Worm (Caenorhabditis elegans): ENCODE results near the gene sprr-3.
A peak's percentile ranks its signal among the peaks of the same experiment; 100 is the strongest.

Gene sprr-3

ce11 chrIV:2495118-2495785, 46.8 kb upstream of the sprr-3 start, which contains the start of the genes ccdc-12 and Y69A2AR.18 (continued):
- TF ChIP-seq hlh-11 (tag; optimal IDR thresholded peaks at IDR 0.05): peak; percentile 42
- TF ChIP-seq vab-7 (GFP tag; IDR thresholded peaks at IDR 0.05): no peak
- TF ChIP-seq dmd-6 (GFP tag; IDR thresholded peaks at IDR 0.05): 0 out of 2 replicates have a peak, but pooled peaks have one; percentile 16
- no peak for TF ChIP-seq dmd-9 (GFP tag; IDR thresholded peaks at IDR 0.05)
- peak; percentile 70 for TF ChIP-seq lin-38 (GFP tag; IDR thresholded peaks at IDR 0.05)
- TF ChIP-seq F26F4.8 (GFP tag; conservative IDR thresholded peaks at IDR 0.05): no peak
- TF ChIP-seq madf-5 (GFP tag; IDR thresholded peaks at IDR 0.05): no peak
- no peak for TF ChIP-seq egl-27 (tag; optimal IDR thresholded peaks at IDR 0.05)
- TF ChIP-seq snpc-1.2 (GFP tag; IDR thresholded peaks at IDR 0.05): no peak
- TF ChIP-seq tra-1 (GFP tag; IDR thresholded peaks at IDR 0.05): no peak
- TF ChIP-seq zag-1 (tag; optimal IDR thresholded peaks at IDR 0.05): no peak
- no peak for TF ChIP-seq nhr-102 (tag; optimal IDR thresholded peaks at IDR 0.05)
- 0 out of 2 replicates have a peak, but pooled peaks have one; percentile 16 for TF ChIP-seq ceh-20 (GFP tag; IDR thresholded peaks at IDR 0.05)
- no peak for TF ChIP-seq hlh-30 (tag; optimal IDR thresholded peaks at IDR 0.05; ENCODE audit: insufficient read depth)
- TF ChIP-seq ceh-28 (tag; optimal IDR thresholded peaks at IDR 0.05): no peak
- peak; percentile 92 for TF ChIP-seq aha-1 (tag)
- peak; percentile 22 for TF ChIP-seq nhr-6 (tag; optimal IDR thresholded peaks at IDR 0.05)

ce11 chrIV:2496084-2496483, 46.0 kb upstream of the sprr-3 start:
- TF ChIP-seq aha-1 (tag) (peak; percentile 96), nhr-6 (tag; optimal IDR thresholded peaks at IDR 0.05) (no peak)

- no peak for TF ChIP-seq zip-11 (GFP tag; IDR thresholded peaks at IDR 0.05)
- no peak for TF ChIP-seq nhr-28 (tag; optimal IDR thresholded peaks at IDR 0.05)
- TF ChIP-seq egl-27 (tag; optimal IDR thresholded peaks at IDR 0.05): no peak
- TF ChIP-seq spr-1 (tag; optimal IDR thresholded peaks at IDR 0.05): no peak
- TF ChIP-seq aha-1 (tag): peak; percentile 10
- TF ChIP-seq Y5F2A.4 (GFP tag; optimal IDR thresholded peaks at IDR 0.05): no peak
- no peak for TF ChIP-seq nhr-48 (tag; optimal IDR thresholded peaks at IDR 0.05)
- 0 out of 2 replicates have a peak, but pooled peaks have one; percentile 70 for TF ChIP-seq zfp-3 (GFP tag; conservative IDR thresholded peaks at IDR 0.05)
- TF ChIP-seq unc-130 (GFP tag; optimal IDR thresholded peaks at IDR 0.05): no peak
- no peak for TF ChIP-seq hmg-1.1 (GFP tag; IDR thresholded peaks at IDR 0.05)
- no peak for TF ChIP-seq dmd-9 (GFP tag; IDR thresholded peaks at IDR 0.05)
- TF ChIP-seq daf-8 (GFP tag; IDR thresholded peaks at IDR 0.05): no peak
- no peak for TF ChIP-seq nhr-76 (tag; optimal IDR thresholded peaks at IDR 0.05)
- TF ChIP-seq unc-62 (GFP tag; optimal IDR thresholded peaks at IDR 0.05 in 1 of 2): no peak
- no peak for TF ChIP-seq unc-62 (tag; optimal IDR thresholded peaks at IDR 0.05)
- TF ChIP-seq ceh-62 (tag; optimal IDR thresholded peaks at IDR 0.05): no peak
- peak; percentile 30; the same call in 1 of the 2 replicates for TF ChIP-seq T26A8.4 (GFP tag; IDR thresholded peaks at IDR 0.05)
- TF ChIP-seq lsy-2 (tag; optimal IDR thresholded peaks at IDR 0.05): peak in 1 of 2 experiments; percentile 42
- TF ChIP-seq arid-1 (GFP tag; conservative IDR thresholded peaks at IDR 0.05): no peak
- TF ChIP-seq nhr-25 (tag; optimal IDR thresholded peaks at IDR 0.05; ENCODE audit: borderline replicate concordance, insufficient read depth): no peak
- TF ChIP-seq aly-2 (tag; optimal IDR thresholded peaks at IDR 0.05): no peak
- TF ChIP-seq cey-2 (tag; optimal IDR thresholded peaks at IDR 0.05; ENCODE audit: borderline replicate concordance, insufficient read depth): no peak
- no peak for TF ChIP-seq mes-2 (tag; optimal IDR thresholded peaks at IDR 0.05; ENCODE audit: poor library complexity, severe bottlenecking)
- peak; percentile 30 for TF ChIP-seq nhr-102 (tag; optimal IDR thresholded peaks at IDR 0.05)
- TF ChIP-seq rbr-2 (tag; optimal IDR thresholded peaks at IDR 0.05): no peak
- no peak for TF ChIP-seq tra-1 (GFP tag; IDR thresholded peaks at IDR 0.05)
- TF ChIP-seq hlh-30 (tag; optimal IDR thresholded peaks at IDR 0.05; ENCODE audit: insufficient read depth): no peak
- TF ChIP-seq skn-1 (tag; optimal IDR thresholded peaks at IDR 0.05): no peak
- no peak for TF ChIP-seq zag-1 (tag; optimal IDR thresholded peaks at IDR 0.05)
- TF ChIP-seq Y75B8A.6 (GFP tag; IDR thresholded peaks at IDR 0.05): no peak
- 0 out of 2 replicates have a peak, but pooled peaks have one; percentile 36 for TF ChIP-seq ctbp-1 (GFP tag; IDR thresholded peaks at IDR 0.05)
- no peak for TF ChIP-seq php-3 (GFP tag; IDR thresholded peaks at IDR 0.05)
- TF ChIP-seq mdt-29 (GFP tag; IDR thresholded peaks at IDR 0.05): no peak
- no peak for TF ChIP-seq ztf-7 (tag; optimal IDR thresholded peaks at IDR 0.05)
- no peak for TF ChIP-seq mxl-2 (GFP tag; conservative IDR thresholded peaks at IDR 0.05)
- peak; percentile 55 for TF ChIP-seq lin-38 (GFP tag; IDR thresholded peaks at IDR 0.05)
Observed at ce11 chrIV:2497615-2498183, 44.4 kb upstream of the sprr-3 start, which contains the start of gene Y69A2AR.16. TSS of gene Y69A2AR.16 (plus strand) at chrIV:2497803.
